Worm (Caenorhabditis elegans) whole organism, L2 larva: ENCODE results near the gene F53H1.3.

Experiments
- dmd-4 ChIP-seq: sonication (generic microtip); optimal IDR thresholded peaks from 2 replicates; lab custom pipeline; 2017; ENCODE audit warnings: missing biosample characterization, missing genetic modification characterization
- fos-1 ChIP-seq: fragments of 150-350 bp; optimal IDR thresholded peaks from 2 replicates; lab custom pipeline; 2014; ENCODE audit warnings: missing biosample characterization, missing genetic modification characterization
- lsy-2 ChIP-seq, 2 experiments: fragments of 150-350 bp in 1 of 2; sonication (generic microtip) in 1 of 2; optimal IDR thresholded peaks; 2 replicates each; lab custom pipeline; 2014 to 2017; ENCODE audit warnings: missing biosample characterization in 2 of 2, missing genetic modification characterization in 2 of 2
- nhr-12 ChIP-seq: fragments of 150-350 bp; optimal IDR thresholded peaks from 2 replicates; lab custom pipeline; 2014; ENCODE audit warnings: missing biosample characterization, missing genetic modification characterization
- nhr-77 ChIP-seq: fragments of 150-350 bp; optimal IDR thresholded peaks from 2 replicates; lab custom pipeline; 2014; ENCODE audit warnings: missing biosample characterization, missing genetic modification characterization
- snpc-4 ChIP-seq: fragments of 150-350 bp; optimal IDR thresholded peaks from 2 replicates; lab custom pipeline; 2014; ENCODE audit warnings: missing biosample characterization, missing genetic modification characterization
- unc-62 ChIP-seq: fragments of 150-350 bp; optimal IDR thresholded peaks from 2 replicates; lab custom pipeline; 2014; ENCODE audit warnings: missing biosample characterization, missing genetic modification reagents, missing genetic modification characterization

DNA sequence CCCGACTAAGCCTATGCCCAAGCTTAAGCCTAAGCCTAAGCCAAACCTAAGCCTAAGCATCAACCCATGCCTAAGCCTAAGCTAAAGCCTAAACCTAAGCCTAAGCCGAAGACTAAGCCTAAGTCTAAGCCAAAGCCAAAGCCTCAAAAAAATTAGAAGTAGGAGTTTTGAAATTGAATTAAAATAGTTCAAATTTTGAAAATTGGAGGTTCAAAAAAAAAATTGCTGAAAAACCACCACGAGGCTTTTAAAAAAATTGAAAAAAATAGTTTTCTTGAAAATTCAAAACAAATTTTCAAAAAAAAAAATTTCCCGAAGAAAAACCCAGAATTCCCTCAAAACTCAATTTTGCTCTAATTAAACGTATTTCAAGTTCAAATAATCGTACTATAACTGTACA lies 38.1 kb downstream of the F53H1.3 start:
- no peak for TF ChIP-seq snpc-4
- no peak for TF ChIP-seq nhr-12 (tag; lab: Kevin White, UChicago)
- no peak for TF ChIP-seq unc-62 (GFP tag; lab: Kevin White, UChicago)
- TF ChIP-seq fos-1: no peak
- TF ChIP-seq dmd-4: no peak
- TF ChIP-seq nhr-77 (tag; lab: Kevin White, UChicago): no peak
- TF ChIP-seq lsy-2 (tag; optimal IDR thresholded peaks at IDR 0.05; lab: Kevin White, UChicago): no peak
